Worm (Caenorhabditis elegans): ENCODE data around the gene W07E6.5.

DNA sequence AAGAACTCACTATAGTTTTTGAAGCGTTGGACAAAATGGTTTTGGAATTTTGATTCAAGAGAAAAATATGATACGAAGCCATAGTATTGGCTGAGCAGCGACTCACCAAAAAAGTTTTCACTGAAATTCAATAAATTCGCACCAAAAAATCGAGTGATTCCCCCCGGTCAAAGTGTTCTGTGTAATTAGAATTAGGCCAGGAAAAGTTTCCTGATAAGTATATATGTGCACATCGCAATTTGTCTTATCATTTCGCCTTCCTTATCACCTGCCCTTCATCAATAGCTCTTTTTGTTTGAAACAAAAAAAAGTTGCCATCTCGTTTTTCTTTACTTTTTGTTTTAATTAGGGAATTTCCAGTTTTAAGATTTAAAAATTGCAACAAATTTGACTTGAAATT is 48.4 kb downstream of the W07E6.5 start:
- no peak for TF ChIP-seq B0310.2 (tag; optimal IDR thresholded peaks at IDR 0.05)
- no peak for TF ChIP-seq aly-1 (tag; optimal IDR thresholded peaks at IDR 0.05)
- TF ChIP-seq tbx-11 (GFP tag; IDR thresholded peaks at IDR 0.05), result no peak
- TF ChIP-seq flt-1 (GFP tag; IDR thresholded peaks at IDR 0.05), result no peak
- TF ChIP-seq ama-1 (optimal IDR thresholded peaks at IDR 0.05), result no peak
- no peak for TF ChIP-seq tbx-37 (GFP tag; conservative IDR thresholded peaks at IDR 0.05)
- no peak for TF ChIP-seq hmbx-1 (tag; optimal IDR thresholded peaks at IDR 0.05)
- no peak for TF ChIP-seq scrt-1 (GFP tag; IDR thresholded peaks at IDR 0.05)
- TF ChIP-seq tra-4 (tag; optimal IDR thresholded peaks at IDR 0.05), result no peak
